Fruit fly (Drosophila melanogaster) whole organism: ENCODE results near the gene CG15544.

Experiments used
- CG8478 ChIP-seq: fragments of >200 bp; optimal IDR thresholded peaks from 2 replicates; lab custom pipeline; 2018; ENCODE audit warnings: inconsistent platforms
- Dll ChIP-seq: fragments of >200 bp; optimal IDR thresholded peaks from 2 replicates; lab custom pipeline; 2017
- EcR ChIP-seq, 2 experiments: fragments of >200 bp; optimal IDR thresholded peaks; 2 replicates each; lab custom pipeline; 2017; ENCODE audit warnings: missing biosample characterization in 2 of 2, missing genetic modification characterization in 2 of 2, missing genetic modification reagents in 2 of 2
- pan ChIP-seq: fragments of >200 bp; optimal IDR thresholded peaks from 2 replicates; lab custom pipeline; 2017
- psq ChIP-seq: fragments of >200 bp; optimal IDR thresholded peaks from 2 replicates; lab custom pipeline; 2017
- usp ChIP-seq: fragments of >200 bp; optimal IDR thresholded peaks from 2 replicates; lab custom pipeline; 2017; ENCODE audit warnings: missing biosample characterization, missing genetic modification characterization, mixed read lengths

DNA sequence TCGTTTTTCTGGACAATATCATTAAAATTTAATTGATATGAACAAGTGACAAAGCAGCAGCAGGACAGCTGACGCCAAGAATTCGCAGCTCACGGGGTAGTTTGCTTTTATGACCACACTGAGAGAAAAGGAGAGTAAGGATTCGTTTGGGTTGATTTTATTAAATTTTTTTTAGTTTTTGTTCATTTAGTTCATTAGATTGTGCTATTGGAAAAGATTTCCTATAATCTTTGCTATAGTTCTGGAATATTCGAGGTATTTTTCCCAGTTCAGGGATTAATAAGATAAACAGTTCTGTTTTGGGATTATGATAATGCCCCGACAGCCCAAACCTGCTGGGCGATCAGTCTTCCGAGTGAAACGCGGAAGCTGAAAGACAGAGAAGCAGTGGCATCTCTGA, 14.6 kb downstream of the CG15544 start:
- TF ChIP-seq pan (lab: Kevin White, UChicago) (no peak), Dll (lab: Kevin White, UChicago) (no peak), CG8478 (lab: Kevin White, UChicago) (no peak), psq (lab: Kevin White, UChicago) (no peak), usp (GFP tag; lab: Kevin White, UChicago) (no peak), EcR (GFP tag; optimal IDR thresholded peaks at IDR 0.05; lab: Kevin White, UChicago) (no peak)
